Fruit fly (Drosophila melanogaster): ENCODE data around the gene mael.
A peak's percentile ranks its signal among the peaks of the same experiment; 100 is the strongest.

mael gene

dm6 chr3L:22742121-22742531 lies 21.1 kb downstream of the mael start (continued):
- TF ChIP-seq cg (GFP tag; optimal IDR thresholded peaks at IDR 0.05), result peak; percentile 85
- TF ChIP-seq mirr (GFP tag; optimal IDR thresholded peaks at IDR 0.05), result no peak
- TF ChIP-seq CG10147 (GFP tag; optimal IDR thresholded peaks at IDR 0.05), result no peak
- no peak for TF ChIP-seq CG9215 (GFP tag; IDR thresholded peaks at IDR 0.05)
- no peak for TF ChIP-seq Doc3 (GFP tag; IDR thresholded peaks at IDR 0.05; ENCODE audit: partially characterized antibody)
- no peak for TF ChIP-seq slbo (GFP tag; IDR thresholded peaks at IDR 0.05)
- no peak for TF ChIP-seq CG18619 (GFP tag; optimal IDR thresholded peaks at IDR 0.05)
- TF ChIP-seq ab (GFP tag; optimal IDR thresholded peaks at IDR 0.05), result no peak
- peak; percentile 7 for TF ChIP-seq Med (GFP tag)
- TF ChIP-seq CG1792 (GFP tag; optimal IDR thresholded peaks at IDR 0.05), result no peak
- no peak for TF ChIP-seq odd (GFP tag; optimal IDR thresholded peaks at IDR 0.05)
- TF ChIP-seq Stat92E (GFP tag; optimal IDR thresholded peaks at IDR 0.05), result no peak
- no peak for TF ChIP-seq CG7357 (GFP tag; IDR thresholded peaks at IDR 0.05)
- TF ChIP-seq CG2712 (tag; optimal IDR thresholded peaks at IDR 0.05), result no peak
- TF ChIP-seq tll (GFP tag; optimal IDR thresholded peaks at IDR 0.05), result no peak
- no peak for TF ChIP-seq Doc2 (GFP tag; IDR thresholded peaks at IDR 0.05)
- 0 out of 3 replicates have a peak, but pooled peaks have one; percentile 31 for TF ChIP-seq ken (GFP tag; IDR thresholded peaks at IDR 0.05)
- no peak for TF ChIP-seq CG17385 (GFP tag; optimal IDR thresholded peaks at IDR 0.05)
- TF ChIP-seq Fer2 (tag; optimal IDR thresholded peaks at IDR 0.05), result no peak
- TF ChIP-seq CG3838 (GFP tag; optimal IDR thresholded peaks at IDR 0.05), result no peak
- no peak for TF ChIP-seq ERR (GFP tag; optimal IDR thresholded peaks at IDR 0.05)
- no peak for TF ChIP-seq CG12071 (GFP tag; optimal IDR thresholded peaks at IDR 0.05)
- TF ChIP-seq NC2α (GFP tag; optimal IDR thresholded peaks at IDR 0.05), result no peak
- no peak for TF ChIP-seq org-1 (GFP tag; optimal IDR thresholded peaks at IDR 0.05)
- no peak for TF ChIP-seq CG7839 (tag; optimal IDR thresholded peaks at IDR 0.05)
- TF ChIP-seq Hey (tag; optimal IDR thresholded peaks at IDR 0.05), result no peak
- TF ChIP-seq trh (GFP tag; optimal IDR thresholded peaks at IDR 0.05), result no peak
- no peak for TF ChIP-seq CG7963 (GFP tag; IDR thresholded peaks at IDR 0.05; ENCODE audit: partially characterized antibody)
- no peak for TF ChIP-seq Ssrp (tag; optimal IDR thresholded peaks at IDR 0.05)

DNA sequence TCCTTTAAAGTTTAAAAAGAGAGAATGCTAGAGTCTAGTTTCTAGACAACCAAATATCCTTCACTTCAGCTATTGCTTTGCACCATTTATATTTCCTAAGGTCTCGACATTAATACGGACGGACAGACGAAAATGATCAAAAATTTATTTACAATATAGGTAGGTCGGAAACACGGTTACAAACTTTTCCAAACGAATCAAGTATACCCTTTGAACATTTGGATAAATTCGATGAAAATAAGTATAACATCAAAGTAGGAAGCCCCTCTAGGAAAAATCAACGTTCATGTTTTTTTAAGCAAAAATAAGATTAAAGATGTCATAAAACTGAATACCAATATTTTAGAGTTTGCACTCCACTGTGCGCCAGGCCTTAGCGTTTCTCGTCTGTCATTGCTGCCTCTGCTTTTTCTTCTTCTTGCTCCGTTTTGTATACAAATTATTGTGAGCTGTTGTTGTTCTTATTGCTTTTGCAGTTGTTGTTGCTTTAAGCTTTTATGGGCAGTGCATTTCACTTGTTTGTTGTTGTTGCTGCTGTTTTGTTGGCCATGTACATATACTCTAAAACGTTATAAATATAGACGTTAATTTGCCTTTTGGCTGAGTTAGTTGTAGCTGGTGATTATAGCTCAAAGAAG lies 22.1 kb downstream of the mael start:
- TF ChIP-seq CG30403 (GFP tag; optimal IDR thresholded peaks at IDR 0.05), result peak; percentile 40
- TF ChIP-seq hkb (optimal IDR thresholded peaks at IDR 0.05), result no peak
- 0 out of 2 replicates have a peak, but pooled peaks have one; percentile 39 for TF ChIP-seq hkb (GFP tag; IDR thresholded peaks at IDR 0.05)
- TF ChIP-seq Dip3 (GFP tag; optimal IDR thresholded peaks at IDR 0.05), result no peak
- TF ChIP-seq CG4424 (GFP tag; optimal IDR thresholded peaks at IDR 0.05), result peak; percentile 14
- TF ChIP-seq CG17361 (GFP tag; IDR thresholded peaks at IDR 0.05), result peak; percentile 60; the same call in 2 of the 3 replicates
- TF ChIP-seq CG8290 (GFP tag; optimal IDR thresholded peaks at IDR 0.05), result no peak
- no peak for TF ChIP-seq CG8290 (tag; optimal IDR thresholded peaks at IDR 0.05)
- peak; percentile 83 for TF ChIP-seq CG4360 (GFP tag; IDR thresholded peaks at IDR 0.05)
- peak; percentile 14 for TF ChIP-seq CG4820 (GFP tag; optimal IDR thresholded peaks at IDR 0.05)
- TF ChIP-seq Sox100B (GFP tag; optimal IDR thresholded peaks at IDR 0.05), result peak; percentile 21
- no peak for TF ChIP-seq CG2199 (GFP tag; IDR thresholded peaks at IDR 0.05)
- no peak for TF ChIP-seq ewg (GFP tag; optimal IDR thresholded peaks at IDR 0.05)
- peak in 1 of 2 experiments; percentile 3 for TF ChIP-seq Hr51 (GFP tag; optimal IDR thresholded peaks at IDR 0.05)
- TF ChIP-seq Oli (tag; optimal IDR thresholded peaks at IDR 0.05), result peak; percentile 36
- no peak for TF ChIP-seq Dad (GFP tag; optimal IDR thresholded peaks at IDR 0.05)
- TF ChIP-seq luna (GFP tag; optimal IDR thresholded peaks at IDR 0.05), result no peak
- peak; percentile 18 for TF ChIP-seq D19A (tag; optimal IDR thresholded peaks at IDR 0.05)
- TF ChIP-seq Lim3 (GFP tag; IDR thresholded peaks at IDR 0.05), result no peak
- peak; percentile 84 for TF ChIP-seq sens (GFP tag)
- no peak for TF ChIP-seq CHES-1-like (GFP tag; optimal IDR thresholded peaks at IDR 0.05)
- peak; percentile 12 for TF ChIP-seq CG14710 (tag; optimal IDR thresholded peaks at IDR 0.05)
- TF ChIP-seq CG34376 (GFP tag; optimal IDR thresholded peaks at IDR 0.05), result no peak

Measured in whole organism, embryonic.